Worm (Caenorhabditis elegans): ENCODE measurements around the gene T12A7.10.

DNA sequence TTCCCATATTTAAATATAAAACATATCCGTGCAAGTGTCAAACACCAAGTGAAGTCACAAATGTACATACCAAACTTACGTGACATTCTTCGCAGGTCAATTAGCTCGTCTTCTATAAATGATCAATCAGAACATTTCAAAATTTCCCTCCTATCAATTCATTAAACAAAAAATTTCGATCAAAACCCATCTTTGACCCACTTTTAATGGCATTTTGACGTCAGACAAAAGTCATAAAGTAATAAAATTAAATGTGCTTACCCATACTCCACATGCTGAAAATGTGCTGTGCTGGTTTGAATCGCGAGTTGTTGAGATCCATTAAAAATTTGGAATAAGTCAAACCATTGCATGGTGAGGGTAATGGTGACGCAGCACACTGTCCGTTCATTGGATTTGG, 14.9 kb upstream of the T12A7.10 start:
- TF ChIP-seq flt-1 (GFP tag; IDR thresholded peaks at IDR 0.05), result no peak
- no peak for TF ChIP-seq ztf-23 (GFP tag; IDR thresholded peaks at IDR 0.05)
- no peak for TF ChIP-seq cog-1 (tag; optimal IDR thresholded peaks at IDR 0.05)

Data from whole organism, midembryonic.